Worm (Caenorhabditis elegans): ENCODE measurements around the gene C03A3.1.

DNA sequence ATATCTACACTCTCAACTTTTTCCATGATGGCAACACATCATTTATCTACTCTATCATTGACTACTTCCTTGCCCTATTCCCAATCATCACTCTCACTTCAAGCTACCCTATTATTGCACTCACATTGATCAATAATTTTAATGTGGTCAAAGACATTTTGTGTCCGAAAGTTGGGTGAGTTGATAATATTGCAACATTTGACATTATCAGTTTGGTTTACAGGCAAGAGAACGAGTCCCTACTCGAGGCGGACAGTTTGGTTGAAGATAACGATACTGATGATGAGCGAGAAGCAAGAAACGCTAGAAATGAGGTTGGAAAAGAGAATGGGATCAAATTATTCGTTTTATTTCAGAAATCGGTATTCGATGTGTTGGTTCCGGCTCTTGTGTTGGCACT, 7.6 kb downstream of the C03A3.1 start:
- TF ChIP-seq him-1 (tag; optimal IDR thresholded peaks at IDR 0.05) (no peak), W03F9.2 (tag; optimal IDR thresholded peaks at IDR 0.05) (no peak), dao-5 (tag; optimal IDR thresholded peaks at IDR 0.05) (no peak)
